Worm (Caenorhabditis elegans) whole organism, mixed stage, embryonic: ENCODE results near the gene T20B12.7.

Experiments used
- M03D4.4 ChIP-seq: sonication (generic microtip); optimal IDR thresholded peaks from 2 replicates; lab custom pipeline; 2017; ENCODE audit warnings: mild to moderate bottlenecking, missing genetic modification characterization, missing compliant biosample characterization
- bed-3 ChIP-seq: fragments of 200-800 bp; sonication (Bioruptor generic); optimal IDR thresholded peaks from 3 replicates; lab custom pipeline; 2018; ENCODE audit warnings: mild to moderate bottlenecking, missing genetic modification characterization, moderate library complexity, missing compliant biosample characterization
- blmp-1 ChIP-seq: fragments of 150-350 bp; optimal IDR thresholded peaks from 2 replicates; lab custom pipeline; 2014; ENCODE audit warnings: missing biosample characterization, missing genetic modification characterization
- ceh-39 ChIP-seq: fragments of 150-350 bp; optimal IDR thresholded peaks from 2 replicates; lab custom pipeline; 2014; ENCODE audit warnings: missing biosample characterization, missing genetic modification characterization
- ceh-43 ChIP-seq: fragments of 200-800 bp; sonication (Bioruptor generic); optimal IDR thresholded peaks from 2 replicates; lab custom pipeline; 2018; ENCODE audit warnings: mild to moderate bottlenecking, missing genetic modification characterization, moderate library complexity, missing compliant biosample characterization
- ceh-83 ChIP-seq: fragments of 200-800 bp; sonication (Bioruptor generic); optimal IDR thresholded peaks from 2 replicates; lab custom pipeline; 2018; ENCODE audit warnings: mild to moderate bottlenecking, missing genetic modification characterization, missing compliant biosample characterization
- ces-1 ChIP-seq: fragments of 150-350 bp; optimal IDR thresholded peaks from 2 replicates; lab custom pipeline; 2014; ENCODE audit warnings: missing biosample characterization, missing genetic modification reagents, missing genetic modification characterization
- cnd-1 ChIP-seq: fragments of 200-800 bp; sonication (Bioruptor generic); optimal IDR thresholded peaks from 2 replicates; lab custom pipeline; 2018; ENCODE audit warnings: mild to moderate bottlenecking, missing genetic modification characterization, missing compliant biosample characterization
- drap-1 ChIP-seq: fragments of 200-800 bp; sonication (Bioruptor generic); optimal IDR thresholded peaks from 3 replicates; lab custom pipeline; 2018; ENCODE audit warnings: mild to moderate bottlenecking, missing genetic modification characterization, missing compliant biosample characterization
- elt-1 ChIP-seq: sonication (generic microtip); optimal IDR thresholded peaks from 2 replicates; lab custom pipeline; 2017; ENCODE audit warnings: missing genetic modification characterization, mild to moderate bottlenecking, missing compliant biosample characterization, antibody characterized with exemption, moderate library complexity, borderline replicate concordance; ENCODE audit not compliant: insufficient read depth
- flh-1 ChIP-seq: fragments of 200-800 bp; sonication (Bioruptor generic); optimal IDR thresholded peaks from 2 replicates; lab custom pipeline; 2018; ENCODE audit warnings: mild to moderate bottlenecking, missing genetic modification characterization, moderate library complexity, missing compliant biosample characterization
- ham-2 ChIP-seq: fragments of 200-800 bp; sonication (Bioruptor generic); optimal IDR thresholded peaks from 2 replicates; lab custom pipeline; 2018; ENCODE audit warnings: mild to moderate bottlenecking, missing genetic modification characterization, missing compliant biosample characterization
- hlh-1 ChIP-seq: fragments of 150-350 bp; optimal IDR thresholded peaks from 2 replicates; lab custom pipeline; 2014; ENCODE audit warnings: missing biosample characterization, missing genetic modification reagents, missing genetic modification characterization
- lin-32 ChIP-seq: fragments of 200-800 bp; sonication (Bioruptor generic); optimal IDR thresholded peaks from 2 replicates; lab custom pipeline; 2018; ENCODE audit warnings: mild to moderate bottlenecking, missing genetic modification characterization, missing compliant biosample characterization
- lsy-2 ChIP-seq: fragments of 150-350 bp; optimal IDR thresholded peaks from 2 replicates; lab custom pipeline; 2014; ENCODE audit warnings: missing biosample characterization, missing genetic modification characterization
- mab-5 ChIP-seq: fragments of 150-350 bp; optimal IDR thresholded peaks from 2 replicates; lab custom pipeline; 2014; ENCODE audit warnings: missing biosample characterization, missing genetic modification characterization
- mep-1 ChIP-seq: fragments of 150-350 bp; optimal IDR thresholded peaks from 2 replicates; lab custom pipeline; 2017; ENCODE audit warnings: missing biosample characterization, missing genetic modification reagents, missing genetic modification characterization, inconsistent platforms
- mls-2 ChIP-seq: sonication (generic microtip); optimal IDR thresholded peaks from 2 replicates; lab custom pipeline; 2016; ENCODE audit warnings: mild to moderate bottlenecking, missing genetic modification characterization, moderate library complexity, missing compliant biosample characterization
- nhr-12 ChIP-seq: fragments of 150-350 bp; optimal IDR thresholded peaks from 2 replicates; lab custom pipeline; 2014; ENCODE audit warnings: missing biosample characterization, missing genetic modification characterization
- nhr-2 ChIP-seq: fragments of 150-350 bp; optimal IDR thresholded peaks from 2 replicates; lab custom pipeline; 2014; ENCODE audit warnings: missing biosample characterization, missing genetic modification characterization
- nhr-237 ChIP-seq: fragments of 150-350 bp; optimal IDR thresholded peaks from 2 replicates; lab custom pipeline; 2014; ENCODE audit warnings: missing biosample characterization, missing genetic modification characterization
- nhr-28 ChIP-seq: fragments of 150-350 bp; optimal IDR thresholded peaks from 2 replicates; lab custom pipeline; 2014; ENCODE audit warnings: missing biosample characterization, missing genetic modification characterization
- nhr-76 ChIP-seq: sonication (generic microtip); optimal IDR thresholded peaks from 2 replicates; lab custom pipeline; 2017; ENCODE audit warnings: missing biosample characterization, missing genetic modification characterization
- pha-4 ChIP-seq: fragments of 150-350 bp; optimal IDR thresholded peaks from 2 replicates; lab custom pipeline; 2018; ENCODE audit warnings: missing biosample characterization, missing genetic modification reagents, missing genetic modification characterization
- snpc-4 ChIP-seq: fragments of 150-350 bp; optimal IDR thresholded peaks from 2 replicates; lab custom pipeline; 2014; ENCODE audit warnings: missing biosample characterization, missing genetic modification characterization
- sptf-1 ChIP-seq: sonication (generic microtip); optimal IDR thresholded peaks from 2 replicates; lab custom pipeline; 2017; ENCODE audit warnings: mild to moderate bottlenecking, missing genetic modification characterization, moderate library complexity, missing compliant biosample characterization
- tbx-8 ChIP-seq: fragments of 200-800 bp; sonication (Bioruptor generic); optimal IDR thresholded peaks from 2 replicates; lab custom pipeline; 2018; ENCODE audit warnings: mild to moderate bottlenecking, missing genetic modification characterization, moderate library complexity, missing compliant biosample characterization
- unc-120 ChIP-seq: sonication (generic microtip); optimal IDR thresholded peaks from 2 replicates; lab custom pipeline; 2017; ENCODE audit warnings: missing genetic modification characterization, missing compliant biosample characterization; ENCODE audit not compliant: poor library complexity, severe bottlenecking
- unc-39 ChIP-seq: fragments of 150-350 bp; optimal IDR thresholded peaks from 2 replicates; lab custom pipeline; 2014; ENCODE audit warnings: missing biosample characterization, missing genetic modification characterization
- unc-62 ChIP-seq: fragments of 150-350 bp; optimal IDR thresholded peaks from 2 replicates; lab custom pipeline; 2014; ENCODE audit warnings: missing biosample characterization, missing genetic modification reagents, missing genetic modification characterization
- zip-8 ChIP-seq: fragments of 150-350 bp; optimal IDR thresholded peaks from 2 replicates; lab custom pipeline; 2014; ENCODE audit warnings: missing biosample characterization, missing genetic modification characterization
- ztf-11 ChIP-seq: fragments of 150-350 bp; optimal IDR thresholded peaks from 2 replicates; lab custom pipeline; 2014; ENCODE audit warnings: missing biosample characterization, missing genetic modification characterization

Gene T20B12.7

DNA sequence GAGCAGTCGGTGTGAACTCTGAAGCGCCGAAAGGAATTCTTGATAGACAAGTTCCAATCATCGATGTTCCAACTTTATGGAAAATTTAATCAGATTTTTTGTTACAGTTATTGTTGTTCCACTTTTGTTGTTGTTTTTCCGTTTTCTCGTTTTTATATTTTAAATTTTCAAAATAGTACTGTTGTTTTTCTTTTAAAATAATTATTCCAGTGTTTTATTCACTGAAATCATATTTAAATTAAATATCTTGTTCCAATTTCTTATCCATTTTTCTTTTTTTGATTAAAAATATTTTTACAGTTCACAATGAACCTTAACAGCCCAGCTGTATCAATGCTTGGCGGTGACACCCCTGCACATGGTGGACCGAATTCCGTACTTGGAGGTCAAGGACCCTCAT, 4.9 kb upstream of the T20B12.7 start, which contains the start of gene tbp-1:
tbp-1 (plus strand) TSS at position 301 of the 400 bp plus-strand sequence.
- TF ChIP-seq zip-8 (tag; lab: Kevin White, UChicago) (no peak), ceh-43 (no peak), sptf-1 (tag; lab: Kevin White, UChicago) (no peak), unc-120 (tag; lab: Kevin White, UChicago) (no peak), mls-2 (tag; lab: Kevin White, UChicago) (no peak), nhr-76 (no peak), unc-39 (tag; lab: Kevin White, UChicago) (no peak), ceh-83 (no peak), ztf-11 (tag; lab: Kevin White, UChicago) (no peak), ceh-39 (tag; lab: Kevin White, UChicago) (no peak), nhr-237 (tag; lab: Kevin White, UChicago) (no peak), mab-5 (no peak), mep-1 (tag; lab: Kevin White, UChicago) (no peak), ham-2 (GFP tag; lab: Kevin White, UChicago) (no peak), snpc-4 (tag; lab: Kevin White, UChicago) (no peak), hlh-1 (tag; lab: Kevin White, UChicago) (no peak), bed-3 (no peak), cnd-1 (tag; lab: Kevin White, UChicago) (no peak), flh-1 (GFP tag; lab: Kevin White, UChicago) (no peak)
- TF ChIP-seq, all 35 proteins: peak for 0

DNA sequence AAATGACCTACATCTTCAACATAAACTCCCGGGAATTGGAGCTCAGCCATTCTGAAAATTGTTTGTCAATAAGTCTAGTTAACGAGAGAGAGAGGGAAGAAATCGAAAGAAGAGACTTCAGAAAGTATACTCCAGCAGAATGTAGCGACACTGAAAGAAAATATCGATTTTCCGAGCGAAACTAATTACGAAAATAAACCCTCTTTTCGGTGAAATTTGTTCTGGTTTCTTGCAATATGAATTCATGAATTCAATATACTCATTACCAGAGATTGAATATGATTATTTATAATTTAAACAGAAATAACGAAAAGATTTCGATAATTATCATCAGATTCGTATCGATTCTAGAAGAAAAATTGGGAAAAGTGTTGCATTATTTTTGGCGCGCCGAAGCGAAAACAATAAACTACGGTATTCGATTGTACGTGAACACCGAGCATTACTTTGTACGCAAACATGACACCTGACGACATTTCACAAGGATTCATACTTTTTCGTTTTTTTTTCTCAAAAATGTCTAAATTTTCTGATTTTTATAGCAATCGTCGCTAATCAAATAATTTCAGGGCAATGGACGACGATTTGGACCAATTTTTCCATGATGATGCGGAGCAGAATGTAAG, 2.8 kb upstream of the T20B12.7 start, which contains the start of the genes hmg-4 and T20B12.3:
hmg-4 (minus strand) TSS at position 51 of the 626 bp plus-strand sequence.
T20B12.3 (plus strand) TSS at position 570 of the 626 bp plus-strand sequence.
- TF ChIP-seq lsy-2 (tag; lab: Kevin White, UChicago) (peak; percentile 94), ces-1 (GFP tag; lab: Kevin White, UChicago) (peak; percentile 64), lin-32 (GFP tag; lab: Kevin White, UChicago) (no peak), pha-4 (tag; lab: Kevin White, UChicago) (peak; percentile 16), mep-1 (tag; lab: Kevin White, UChicago) (no peak), ceh-43 (peak; percentile 16), unc-39 (tag; lab: Kevin White, UChicago) (no peak)

DNA sequence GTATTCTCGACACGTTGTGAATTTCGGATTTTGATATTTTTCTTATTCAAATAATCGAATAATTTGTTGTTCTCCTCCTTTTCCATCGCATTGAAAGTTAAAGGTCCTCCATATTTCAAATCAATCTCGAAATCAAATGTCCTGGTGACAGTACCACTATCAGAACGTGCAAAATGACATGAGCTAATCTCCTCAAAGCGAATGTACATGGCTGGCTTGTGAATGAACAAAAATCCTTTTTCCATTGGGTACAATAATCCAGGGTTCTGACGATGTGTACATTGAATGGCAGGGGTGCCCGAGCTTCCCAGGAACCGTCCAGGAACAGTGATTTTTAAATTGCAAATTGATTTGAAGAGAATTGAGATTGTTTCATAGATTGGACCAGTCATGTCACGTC, 1.3 kb upstream of the T20B12.7 start:
- no peak for TF ChIP-seq sptf-1 (tag; lab: Kevin White, UChicago)
- TF ChIP-seq unc-120 (tag; lab: Kevin White, UChicago) = no peak
- no peak for TF ChIP-seq blmp-1
- no peak for TF ChIP-seq drap-1
- no peak for TF ChIP-seq nhr-28
- TF ChIP-seq nhr-237 (tag; lab: Kevin White, UChicago) = no peak
- no peak for TF ChIP-seq ceh-83
- TF ChIP-seq zip-8 (tag; lab: Kevin White, UChicago) = no peak
- no peak for TF ChIP-seq elt-1 (tag; lab: Kevin White, UChicago)
- no peak for TF ChIP-seq ceh-39 (tag; lab: Kevin White, UChicago)
- TF ChIP-seq ces-1 (GFP tag; lab: Kevin White, UChicago) = no peak
- TF ChIP-seq nhr-12 (tag; lab: Kevin White, UChicago) = no peak
- TF ChIP-seq M03D4.4 (tag; lab: Kevin White, UChicago) = no peak
- TF ChIP-seq snpc-4 (tag; lab: Kevin White, UChicago) = no peak
- TF ChIP-seq nhr-2 = no peak
- TF ChIP-seq ztf-11 (tag; lab: Kevin White, UChicago) = no peak
- TF ChIP-seq ham-2 (GFP tag; lab: Kevin White, UChicago) = no peak
- TF ChIP-seq lsy-2 (tag; lab: Kevin White, UChicago) = no peak
- TF ChIP-seq flh-1 (GFP tag; lab: Kevin White, UChicago) = no peak
- TF ChIP-seq ceh-43 = no peak
- TF ChIP-seq, all 35 proteins: peak for 0

DNA sequence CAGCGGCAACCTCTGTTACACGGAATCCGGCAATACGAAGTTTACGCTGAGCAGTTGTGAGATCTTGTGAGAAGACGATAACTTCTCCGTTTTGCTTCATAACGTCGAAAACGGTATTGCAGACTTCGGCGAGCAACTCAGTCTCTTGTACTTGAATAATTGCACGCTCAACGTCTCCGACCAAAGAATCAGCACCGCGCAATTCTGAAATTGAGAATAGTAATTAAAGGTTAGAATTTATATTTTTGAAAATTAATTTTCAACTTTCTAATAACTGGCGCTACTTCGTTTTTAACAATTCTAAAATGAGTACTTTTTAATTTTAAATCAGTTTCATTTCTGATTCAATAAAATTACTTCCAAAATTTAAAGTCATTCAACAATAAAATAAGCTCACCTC, 323 bp downstream of the T20B12.7 start:
- TF ChIP-seq ceh-83 (no peak), unc-62 (no peak), ztf-11 (tag; lab: Kevin White, UChicago) (no peak), nhr-237 (tag; lab: Kevin White, UChicago) (no peak), tbx-8 (GFP tag; lab: Kevin White, UChicago) (no peak), hlh-1 (tag; lab: Kevin White, UChicago) (no peak), ces-1 (GFP tag; lab: Kevin White, UChicago) (no peak), unc-39 (tag; lab: Kevin White, UChicago) (no peak)
